Fruit fly (Drosophila melanogaster): ENCODE results near the gene out.

DNA sequence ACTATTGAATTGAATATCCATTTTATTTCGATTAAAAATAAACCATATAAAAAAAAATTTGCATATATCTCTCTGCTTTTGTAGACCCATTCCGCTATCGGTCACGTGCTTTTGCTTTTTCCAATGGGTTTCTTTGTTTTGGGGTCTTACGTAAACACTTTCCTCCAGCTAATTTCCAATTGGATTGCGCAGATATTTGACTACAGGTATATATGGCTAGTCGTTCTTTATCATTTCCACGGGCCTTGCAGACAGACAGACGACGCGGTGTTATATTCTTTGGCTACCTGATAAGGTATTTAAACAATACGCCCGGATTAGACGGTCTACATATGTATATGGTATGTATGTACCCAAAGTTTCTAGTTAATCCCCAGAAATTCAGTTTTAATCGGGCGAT lies 28.6 kb downstream of the out start:
- TF ChIP-seq Hr4 (GFP tag; optimal IDR thresholded peaks at IDR 0.05) (no peak), Hr39 (GFP tag; optimal IDR thresholded peaks at IDR 0.05) (no peak), Sox102F (GFP tag; optimal IDR thresholded peaks at IDR 0.05) (no peak), fd85E (GFP tag; optimal IDR thresholded peaks at IDR 0.05) (no peak), achi (GFP tag; optimal IDR thresholded peaks at IDR 0.05) (no peak), esn (GFP tag; optimal IDR thresholded peaks at IDR 0.05) (no peak), CG15336 (GFP tag; IDR thresholded peaks at IDR 0.05) (no peak), Eip93F (GFP tag; optimal IDR thresholded peaks at IDR 0.05) (no peak)

Data from whole organism, prepupa.